Worm (Caenorhabditis elegans): ENCODE measurements around the gene C07B5.4.

Gene C07B5.4

DNA sequence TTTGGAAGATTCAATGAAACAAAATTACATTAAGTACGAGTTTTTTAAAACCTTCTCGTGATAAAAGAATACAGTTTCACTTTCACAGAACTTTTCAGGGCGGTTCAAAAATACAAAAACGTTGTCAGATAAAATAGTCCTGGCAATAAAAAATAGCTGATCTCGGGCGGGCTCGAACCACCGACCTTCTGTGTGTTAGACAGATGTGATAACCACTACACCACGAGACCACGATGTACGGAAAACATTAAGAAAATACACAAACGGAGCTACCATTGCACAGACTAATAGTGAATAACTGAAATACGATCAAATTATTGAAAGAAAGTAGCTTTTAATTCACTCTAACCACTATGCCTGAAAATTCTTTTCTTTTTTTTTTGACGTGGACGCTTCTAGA, 31.5 kb downstream of the C07B5.4 start:
- no peak for TF ChIP-seq ceh-44 (GFP tag; IDR thresholded peaks at IDR 0.05)
- TF ChIP-seq madf-5 (GFP tag; IDR thresholded peaks at IDR 0.05): peak; percentile 58 to 88; a peak in 2 of 4 replicates
- no peak for TF ChIP-seq ZK546.5 (tag; optimal IDR thresholded peaks at IDR 0.05)
- no peak for TF ChIP-seq lin-13 (GFP tag; optimal IDR thresholded peaks at IDR 0.05)
- TF ChIP-seq zfp-2 (tag; optimal IDR thresholded peaks at IDR 0.05): no peak
- 0 out of 2 replicates have a peak, but pooled peaks have one; percentile 72 for TF ChIP-seq Y105C5A.15 (GFP tag; IDR thresholded peaks at IDR 0.05)
- peak; percentile 88 for TF ChIP-seq lim-7 (GFP tag; IDR thresholded peaks at IDR 0.05)
- peak; percentile 68; the same call in 1 of the 2 replicates for TF ChIP-seq pha-4 (GFP tag; IDR thresholded peaks at IDR 0.05)
- TF ChIP-seq pha-4 (tag; optimal IDR thresholded peaks at IDR 0.05): no peak
- no peak for TF ChIP-seq daf-8 (GFP tag; IDR thresholded peaks at IDR 0.05)
- TF ChIP-seq gei-8 (GFP tag; optimal IDR thresholded peaks at IDR 0.05): no peak
- no peak for TF ChIP-seq spr-1 (tag; optimal IDR thresholded peaks at IDR 0.05)
- TF ChIP-seq D1046.2 (GFP tag; IDR thresholded peaks at IDR 0.05): 0 out of 2 replicates have a peak, but pooled peaks have one; percentile 53
- no peak for TF ChIP-seq daf-12 (tag; optimal IDR thresholded peaks at IDR 0.05)
- no peak for TF ChIP-seq nhr-11 (tag; optimal IDR thresholded peaks at IDR 0.05)
- TF ChIP-seq zip-2 (tag; optimal IDR thresholded peaks at IDR 0.05): no peak
- 0 out of 2 replicates have a peak, but pooled peaks have one; percentile 62 for TF ChIP-seq saeg-2 (GFP tag; IDR thresholded peaks at IDR 0.05)
- peak; percentile 36 for TF ChIP-seq nhr-6 (tag; optimal IDR thresholded peaks at IDR 0.05)
- TF ChIP-seq nhr-111 (GFP tag; optimal IDR thresholded peaks at IDR 0.05): no peak
- peak; percentile 38; the same call in 1 of the 2 replicates for TF ChIP-seq ctbp-1 (GFP tag; IDR thresholded peaks at IDR 0.05)
- no peak for TF ChIP-seq lin-15B (tag; optimal IDR thresholded peaks at IDR 0.05)
- no peak for TF ChIP-seq nhr-10 (tag; optimal IDR thresholded peaks at IDR 0.05)
- TF ChIP-seq cey-2 (tag; optimal IDR thresholded peaks at IDR 0.05; ENCODE audit: borderline replicate concordance, insufficient read depth): no peak
- no peak for TF ChIP-seq egl-27 (tag; optimal IDR thresholded peaks at IDR 0.05)
- TF ChIP-seq mxl-3 (GFP tag; optimal IDR thresholded peaks at IDR 0.05): no peak
- peak; percentile 44; the same call in 1 of the 2 replicates for TF ChIP-seq madf-9 (GFP tag; conservative IDR thresholded peaks at IDR 0.05)
- peak in 1 of 2 experiments; percentile 34 for TF ChIP-seq lsy-2 (tag; optimal IDR thresholded peaks at IDR 0.05)
- peak; percentile 60 for TF ChIP-seq dmd-6 (GFP tag; IDR thresholded peaks at IDR 0.05)
- TF ChIP-seq mdt-29 (GFP tag; IDR thresholded peaks at IDR 0.05): peak; percentile 78; the same call in 1 of the 2 replicates
- TF ChIP-seq arid-1 (GFP tag; conservative IDR thresholded peaks at IDR 0.05): peak; percentile 69; the same call in 1 of the 2 replicates
- 0 out of 2 replicates have a peak, but pooled peaks have one; percentile 49 for TF ChIP-seq dmd-9 (GFP tag; IDR thresholded peaks at IDR 0.05)
- no peak for TF ChIP-seq nhr-41 (GFP tag; IDR thresholded peaks at IDR 0.05)
- peak; percentile 80 for TF ChIP-seq vab-7 (GFP tag; IDR thresholded peaks at IDR 0.05)
- no peak for TF ChIP-seq nhr-237 (tag; optimal IDR thresholded peaks at IDR 0.05)
- TF ChIP-seq hif-1 (tag; optimal IDR thresholded peaks at IDR 0.05): peak in 1 of 2 experiments; percentile 38
- TF ChIP-seq lir-3 (tag; optimal IDR thresholded peaks at IDR 0.05): no peak
- TF ChIP-seq dve-1 (tag; optimal IDR thresholded peaks at IDR 0.05; ENCODE audit: insufficient read depth): peak; percentile 69
- no peak for TF ChIP-seq sdz-12 (GFP tag; optimal IDR thresholded peaks at IDR 0.05)
- no peak for TF ChIP-seq dpl-1 (GFP tag; optimal IDR thresholded peaks at IDR 0.05)
- TF ChIP-seq snpc-4 (tag; optimal IDR thresholded peaks at IDR 0.05): no peak
- no peak for TF ChIP-seq ces-1 (GFP tag; optimal IDR thresholded peaks at IDR 0.05)
- TF ChIP-seq T26A8.4 (GFP tag; IDR thresholded peaks at IDR 0.05): peak; percentile 61
- no peak for TF ChIP-seq nhr-48 (tag; optimal IDR thresholded peaks at IDR 0.05)
- peak; percentile 81 for TF ChIP-seq dmd-8 (GFP tag; IDR thresholded peaks at IDR 0.05)
- TF ChIP-seq ZK337.2 (GFP tag; IDR thresholded peaks at IDR 0.05): no peak
- no peak for TF ChIP-seq mxl-2 (GFP tag; conservative IDR thresholded peaks at IDR 0.05)
- no peak for TF ChIP-seq Y5F2A.4 (GFP tag; optimal IDR thresholded peaks at IDR 0.05)
- TF ChIP-seq F37D6.2 (tag; optimal IDR thresholded peaks at IDR 0.05): no peak
- no peak for TF ChIP-seq ceh-28 (tag; optimal IDR thresholded peaks at IDR 0.05)
- no peak for TF ChIP-seq aly-2 (tag; optimal IDR thresholded peaks at IDR 0.05)
- peak; percentile 11 for TF ChIP-seq nhr-102 (tag; optimal IDR thresholded peaks at IDR 0.05)

All from whole organism, L4 larva.